Fruit fly (Drosophila melanogaster) whole organism, embryonic: Measurements from ENCODE around the gene isoQC.

ENCODE experiments used
- ATbp ChIP-seq: fragments of 200-800 bp; sonication (Bioruptor generic); optimal IDR thresholded peaks from 2 replicates; lab custom pipeline; 2017; ENCODE audit warnings: missing biosample characterization, mild to moderate bottlenecking, missing genetic modification characterization, missing genetic modification reagents
- Awh ChIP-seq: fragments of 200-800 bp; sonication (Bioruptor generic); IDR thresholded peaks from 2 replicates; pipeline ENCODE4, ENCODE4 v1.3.6; 2022; ENCODE audit warnings: missing biosample characterization, missing genetic modification characterization
- CG10321 ChIP-seq: fragments of 200-800 bp; sonication (Bioruptor generic); IDR thresholded peaks from 2 replicates; pipeline ENCODE4 v1.3.6; 2022; ENCODE audit warnings: missing biosample characterization, missing genetic modification characterization
- CG10654 ChIP-seq: fragments of 200-800 bp; sonication (Bioruptor generic); optimal IDR thresholded peaks from 2 replicates; lab custom pipeline; 2016; ENCODE audit warnings: missing biosample characterization, missing genetic modification characterization
- CG12155 ChIP-seq: fragments of 200-800 bp; sonication (Bioruptor generic); optimal IDR thresholded peaks from 3 replicates; lab custom pipeline; 2016; ENCODE audit warnings: missing biosample characterization, missing genetic modification characterization
- CG15073 ChIP-seq: fragments of 200-800 bp; sonication (Bioruptor generic); optimal IDR thresholded peaks from 2 replicates; lab custom pipeline; 2016; ENCODE audit warnings: missing biosample characterization, missing genetic modification characterization
- CG1647 ChIP-seq: fragments of 200-800 bp; sonication (Bioruptor generic); optimal IDR thresholded peaks from 3 replicates; lab custom pipeline; 2016; ENCODE audit warnings: missing biosample characterization, missing genetic modification characterization
- CG17328 ChIP-seq: fragments of 200-800 bp; sonication (Bioruptor generic); IDR thresholded peaks from 2 replicates; pipeline ENCODE4 v1.3.6; 2022; ENCODE audit warnings: missing biosample characterization, missing genetic modification characterization
- CG17912 ChIP-seq: fragments of 200-800 bp; sonication (Bioruptor generic); optimal IDR thresholded peaks from 2 replicates; lab custom pipeline; 2018; ENCODE audit warnings: missing biosample characterization, mild to moderate bottlenecking, missing genetic modification characterization
- CG1792 ChIP-seq: fragments of 200-800 bp; sonication (Bioruptor generic); optimal IDR thresholded peaks from 2 replicates; lab custom pipeline; 2016; ENCODE audit warnings: missing biosample characterization, missing genetic modification characterization
- CG30431 ChIP-seq: fragments of 200-800 bp; sonication (Bioruptor generic); optimal IDR thresholded peaks from 2 replicates; lab custom pipeline; 2017; ENCODE audit warnings: missing biosample characterization, missing genetic modification characterization
- CG31365 ChIP-seq: fragments of 200-800 bp; sonication (Bioruptor generic); optimal IDR thresholded peaks from 2 replicates; lab custom pipeline; 2018; ENCODE audit warnings: missing biosample characterization, mild to moderate bottlenecking, missing genetic modification characterization
- CG31388 ChIP-seq: fragments of 200-800 bp; sonication (Bioruptor generic); optimal IDR thresholded peaks from 2 replicates; lab custom pipeline; 2016; ENCODE audit warnings: missing biosample characterization, missing genetic modification characterization
- CG33213 ChIP-seq: fragments of 200-800 bp; sonication (Bioruptor generic); optimal IDR thresholded peaks from 3 replicates; lab custom pipeline; 2016; ENCODE audit warnings: missing biosample characterization, missing genetic modification characterization
- CG33557 ChIP-seq: fragments of 200-800 bp; sonication (Bioruptor generic); optimal IDR thresholded peaks from 2 replicates; lab custom pipeline; 2019; ENCODE audit warnings: missing biosample characterization, mild to moderate bottlenecking, missing genetic modification characterization, moderate library complexity
- CG34376 ChIP-seq: fragments of 200-800 bp; sonication (Bioruptor generic); optimal IDR thresholded peaks from 2 replicates; lab custom pipeline; 2018; ENCODE audit warnings: missing biosample characterization, mild to moderate bottlenecking, missing genetic modification characterization
- CG42726 ChIP-seq: fragments of 200-800 bp; sonication (Bioruptor generic); IDR thresholded peaks from 2 replicates; pipeline ENCODE4 v1.3.6; 2022; ENCODE audit warnings: missing biosample characterization, missing genetic modification characterization; ENCODE audit not compliant: partially characterized antibody
- CG4282 ChIP-seq: fragments of 200-800 bp; sonication (Bioruptor generic); optimal IDR thresholded peaks from 2 replicates; lab custom pipeline; 2016; ENCODE audit warnings: missing biosample characterization, missing genetic modification characterization
- CG4328 ChIP-seq: fragments of 200-800 bp; sonication (Bioruptor generic); optimal IDR thresholded peaks from 3 replicates; lab custom pipeline; 2017; ENCODE audit warnings: missing biosample characterization, missing genetic modification reagents, missing genetic modification characterization
- CG5180 ChIP-seq: fragments of 200-800 bp; sonication (Bioruptor generic); optimal IDR thresholded peaks from 3 replicates; lab custom pipeline; 2017; ENCODE audit warnings: missing biosample characterization, missing genetic modification characterization, mild to moderate bottlenecking, moderate library complexity, missing genetic modification reagents
- CG6254 ChIP-seq: fragments of 200-800 bp; sonication (Bioruptor generic); optimal IDR thresholded peaks from 3 replicates; lab custom pipeline; 2017; ENCODE audit warnings: mild to moderate bottlenecking, missing biosample characterization, missing genetic modification reagents, missing genetic modification characterization
- CG6683 ChIP-seq: fragments of 200-800 bp; sonication (Bioruptor generic); optimal IDR thresholded peaks from 2 replicates; lab custom pipeline; 2017; ENCODE audit warnings: missing biosample characterization, mild to moderate bottlenecking, missing genetic modification characterization, missing genetic modification reagents
- CG6791 ChIP-seq: fragments of 200-800 bp; sonication (Bioruptor generic); IDR thresholded peaks from 3 replicates; pipeline ENCODE4 v1.3.6; 2022; ENCODE audit warnings: missing biosample characterization, missing genetic modification characterization; ENCODE audit not compliant: partially characterized antibody
- CG6854 ChIP-seq: fragments of 200-800 bp; sonication (Bioruptor generic); optimal IDR thresholded peaks from 3 replicates; lab custom pipeline; 2017; ENCODE audit warnings: missing biosample characterization, mild to moderate bottlenecking, missing genetic modification characterization
- Chrac-16 ChIP-seq: fragments of 200-800 bp; sonication (Bioruptor generic); optimal IDR thresholded peaks from 3 replicates; lab custom pipeline; 2016; ENCODE audit warnings: missing biosample characterization, missing genetic modification characterization
- D ChIP-seq, 2 experiments: fragments of 200-800 bp in 1 of 2; fragments of >200 bp in 1 of 2; sonication (Bioruptor generic) in 1 of 2; optimal IDR thresholded peaks; 2 replicates in 1 of 2; 3 replicates in 1 of 2; lab custom pipeline; 2017; ENCODE audit warnings: mild to moderate bottlenecking in 1 of 2, missing biosample characterization in 1 of 2, missing genetic modification characterization in 1 of 2, missing genetic modification reagents in 1 of 2
- Dbx ChIP-seq: fragments of 200-800 bp; sonication (Bioruptor generic); IDR thresholded peaks from 3 replicates; pipeline ENCODE4 v1.3.6; 2022; ENCODE audit warnings: missing biosample characterization, missing genetic modification characterization
- Dip2 ChIP-seq: fragments of 200-800 bp; sonication (Bioruptor generic); IDR thresholded peaks from 2 replicates; pipeline ENCODE4 v1.3.6; 2022; ENCODE audit warnings: missing biosample characterization, missing genetic modification characterization
- Dref ChIP-seq: fragments of 200-800 bp; sonication (Bioruptor generic); IDR thresholded peaks from 2 replicates; pipeline ENCODE4 v1.3.6; 2022; ENCODE audit warnings: missing biosample characterization, missing genetic modification characterization
- Hey ChIP-seq: fragments of 200-800 bp; sonication (Bioruptor generic); optimal IDR thresholded peaks from 3 replicates; lab custom pipeline; 2018; ENCODE audit warnings: missing biosample characterization, mild to moderate bottlenecking, missing genetic modification characterization
- Hsf ChIP-seq: fragments of 200-800 bp; sonication (Bioruptor generic); optimal IDR thresholded peaks from 3 replicates; lab custom pipeline; 2016; ENCODE audit warnings: missing biosample characterization, missing genetic modification characterization
- Oli ChIP-seq: fragments of 200-800 bp; sonication (Bioruptor generic); optimal IDR thresholded peaks from 2 replicates; lab custom pipeline; 2018; ENCODE audit warnings: missing biosample characterization, mild to moderate bottlenecking, missing genetic modification characterization, moderate library complexity
- Optix ChIP-seq: fragments of 200-800 bp; sonication (Bioruptor generic); IDR thresholded peaks from 3 replicates; pipeline ENCODE4 v1.3.6; 2022; ENCODE audit warnings: missing biosample characterization, missing genetic modification characterization
- Pdp1 ChIP-seq, 2 experiments: fragments of 200-800 bp; sonication (Bioruptor generic); optimal IDR thresholded peaks; 3 replicates each; lab custom pipeline; 2016; ENCODE audit warnings: missing biosample characterization in 2 of 2, missing genetic modification characterization in 2 of 2, mild to moderate bottlenecking in 1 of 2, moderate library complexity in 1 of 2
- Sry-β ChIP-seq: fragments of 200-800 bp; sonication (Bioruptor generic); optimal IDR thresholded peaks from 2 replicates; lab custom pipeline; 2018; ENCODE audit warnings: missing biosample characterization, mild to moderate bottlenecking, missing genetic modification characterization, moderate library complexity
- Tbp ChIP-seq: fragments of >200 bp; optimal IDR thresholded peaks from 2 replicates; lab custom pipeline; 2018; ENCODE audit warnings: missing biosample characterization, missing genetic modification characterization
- ase ChIP-seq: fragments of 200-800 bp; sonication (Bioruptor generic); IDR thresholded peaks from 3 replicates; pipeline ENCODE4 v1.3.6; 2022; ENCODE audit warnings: missing biosample characterization, missing genetic modification characterization
- cato ChIP-seq: fragments of 200-800 bp; sonication (Bioruptor generic); optimal IDR thresholded peaks from 2 replicates; lab custom pipeline; 2016; ENCODE audit warnings: missing biosample characterization, missing genetic modification characterization, borderline replicate concordance
- dm ChIP-seq: fragments of 200-800 bp; sonication (Bioruptor generic); optimal IDR thresholded peaks from 3 replicates; lab custom pipeline; 2016; ENCODE audit warnings: missing biosample characterization, missing genetic modification characterization
- ftz-f1 ChIP-seq: fragments of 200-800 bp; sonication (Bioruptor generic); optimal IDR thresholded peaks from 2 replicates; lab custom pipeline; 2016; ENCODE audit warnings: missing biosample characterization, missing genetic modification characterization
- gcm ChIP-seq: fragments of 200-800 bp; sonication (Bioruptor generic); optimal IDR thresholded peaks from 2 replicates; lab custom pipeline; 2019; ENCODE audit warnings: missing biosample characterization, mild to moderate bottlenecking, missing genetic modification characterization, moderate library complexity
- h ChIP-seq: fragments of >200 bp; optimal IDR thresholded peaks from 2 replicates; lab custom pipeline; 2017
- nerfin-2 ChIP-seq: fragments of 200-800 bp; sonication (Bioruptor generic); IDR thresholded peaks from 2 replicates; pipeline ENCODE4 v1.3.6; 2022; ENCODE audit warnings: missing biosample characterization, missing genetic modification characterization; ENCODE audit not compliant: partially characterized antibody
- sim ChIP-seq: fragments of 200-800 bp; sonication (Bioruptor generic); IDR thresholded peaks from 2 replicates; pipeline ENCODE4 v1.3.6; 2022; ENCODE audit warnings: missing biosample characterization, missing genetic modification characterization
- sqz ChIP-seq: fragments of 200-800 bp; sonication (Bioruptor generic); optimal IDR thresholded peaks from 3 replicates; lab custom pipeline; 2018; ENCODE audit warnings: missing biosample characterization, mild to moderate bottlenecking, missing genetic modification characterization
- tup ChIP-seq: fragments of 200-800 bp; sonication (Bioruptor generic); optimal IDR thresholded peaks from 2 replicates; lab custom pipeline; 2016; ENCODE audit warnings: missing biosample characterization, mild to moderate bottlenecking, missing genetic modification characterization, moderate library complexity
- tx ChIP-seq: fragments of 200-800 bp; sonication (Bioruptor generic); optimal IDR thresholded peaks from 2 replicates; lab custom pipeline; 2016; ENCODE audit warnings: missing biosample characterization, missing genetic modification characterization
- z ChIP-seq: fragments of 200-800 bp; sonication (Bioruptor generic); IDR thresholded peaks from 3 replicates; pipeline ENCODE4 v1.3.6; 2022; ENCODE audit warnings: missing biosample characterization, missing genetic modification characterization
- zen ChIP-seq: fragments of 200-800 bp; sonication (Bioruptor generic); optimal IDR thresholded peaks from 3 replicates; lab custom pipeline; 2018; ENCODE audit warnings: missing biosample characterization, mild to moderate bottlenecking, missing genetic modification characterization, moderate library complexity

Gene isoQC

dm6 chr3L:20444815-20445519 lies 29.3 kb upstream of the isoQC start (continued):
- peak; percentile 76 for TF ChIP-seq Chrac-16 (GFP tag; lab: Kevin White, UChicago)
- TF ChIP-seq CG12155 (GFP tag; lab: Kevin White, UChicago) = peak; percentile 56
- TF ChIP-seq CG17912 = no peak
- peak; percentile 65 for TF ChIP-seq CG30431
- TF ChIP-seq ase (GFP tag; lab: Robert Waterston, UW) = peak; percentile 94
- peak; percentile 75 for TF ChIP-seq CG10654 (GFP tag; lab: Kevin White, UChicago)
- TF ChIP-seq ATbp = peak; percentile 83
- peak; percentile 10 for TF ChIP-seq tx (GFP tag; lab: Kevin White, UChicago)
- peak; percentile 79 for TF ChIP-seq zen
- TF ChIP-seq h (lab: Kevin White, UChicago) = no peak
- TF ChIP-seq D (optimal IDR thresholded peaks at IDR 0.05; lab: Kevin White, UChicago) = no peak
- peak; percentile 80 for TF ChIP-seq D (GFP tag; optimal IDR thresholded peaks at IDR 0.05; lab: Kevin White, UChicago)
- peak; percentile 64 for TF ChIP-seq cato (GFP tag; lab: Kevin White, UChicago)
- peak; percentile 50 for TF ChIP-seq CG4328 (GFP tag; lab: Kevin White, UChicago)
- peak; percentile 20 for TF ChIP-seq CG33557 (GFP tag; lab: Kevin White, UChicago)
- TF ChIP-seq CG10321 (GFP tag; lab: Robert Waterston, UW) = peak; percentile 24; the same call in 1 of the 2 replicates
- peak; percentile 27 for TF ChIP-seq CG4282 (GFP tag; lab: Kevin White, UChicago)
- 0 out of 2 replicates have a peak, but pooled peaks have one; percentile 36 for TF ChIP-seq Dref
- TF ChIP-seq Oli (tag; lab: Kevin White, UChicago) = peak; percentile 86
- TF ChIP-seq CG31388 (GFP tag; lab: Kevin White, UChicago) = peak; percentile 71
- TF ChIP-seq dm = no peak
- TF ChIP-seq CG5180 = peak; percentile 72
- peak; percentile 92 for TF ChIP-seq Awh
- peak; percentile 86 for TF ChIP-seq sim (GFP tag; lab: Robert Waterston, UW)
- TF ChIP-seq CG6254 (GFP tag; lab: Kevin White, UChicago) = peak; percentile 84
- peak; percentile 62 for TF ChIP-seq CG6854 (GFP tag; lab: Kevin White, UChicago)
- no peak for TF ChIP-seq CG42726 (GFP tag; lab: Robert Waterston, UW)
- TF ChIP-seq Hsf (GFP tag; lab: Kevin White, UChicago) = peak; percentile 58
- TF ChIP-seq Dbx (GFP tag; lab: Robert Waterston, UW) = peak; percentile 87
- TF ChIP-seq CG1792 = no peak
- TF ChIP-seq CG6791 (GFP tag; lab: Robert Waterston, UW) = peak; percentile 63
- no peak for TF ChIP-seq CG33213 (GFP tag; lab: Kevin White, UChicago)
- peak; percentile 68 for TF ChIP-seq CG6683 (GFP tag; lab: Kevin White, UChicago)
- TF ChIP-seq gcm (GFP tag; lab: Kevin White, UChicago) = peak; percentile 73
- TF ChIP-seq nerfin-2 = no peak
- peak; percentile 15 for TF ChIP-seq sqz
- no peak for TF ChIP-seq z (GFP tag; lab: Robert Waterston, UW)
- TF ChIP-seq Pdp1 (GFP tag; optimal IDR thresholded peaks at IDR 0.05; lab: Kevin White, UChicago) = peak; percentile 13 to 49
- TF ChIP-seq CG34376 (GFP tag; lab: Kevin White, UChicago) = peak; percentile 28
- TF ChIP-seq Sry-β (GFP tag; lab: Kevin White, UChicago) = no peak
- TF ChIP-seq CG17328 (GFP tag; lab: Robert Waterston, UW) = peak; percentile 94
- TF ChIP-seq Optix (GFP tag; lab: Robert Waterston, UW) = peak; percentile 88
- TF ChIP-seq Hey = no peak
- no peak for TF ChIP-seq CG1647
- peak; percentile 45 for TF ChIP-seq tup (GFP tag; lab: Kevin White, UChicago)
- peak; percentile 30; the same call in 1 of the 2 replicates for TF ChIP-seq Dip2
- TF ChIP-seq CG31365 (tag; lab: Kevin White, UChicago) = peak; percentile 53
- TF ChIP-seq Tbp (GFP tag; lab: Kevin White, UChicago) = no peak
- TF ChIP-seq CG15073 (GFP tag; lab: Kevin White, UChicago) = peak; percentile 3
- peak; percentile 3 for TF ChIP-seq ftz-f1 (GFP tag; lab: Kevin White, UChicago)
